Worm (Caenorhabditis elegans) whole organism, L4 larva: Measurements from ENCODE around the gene Y77E11A.7.

ENCODE experiments used
- F37D6.2 ChIP-seq: sonication (generic microtip); optimal IDR thresholded peaks from 2 replicates; lab custom pipeline; 2016; ENCODE audit warnings: mild to moderate bottlenecking, missing genetic modification characterization, missing compliant biosample characterization
- Y105C5A.15 ChIP-seq: fragments of 200-800 bp; sonication (Bioruptor generic); IDR thresholded peaks from 2 replicates; pipeline ENCODE4 v1.3.6; 2022; ENCODE audit warnings: missing genetic modification characterization, missing compliant biosample characterization
- ama-1 ChIP-seq: fragments of 150-350 bp; optimal IDR thresholded peaks from 2 replicates; lab custom pipeline; 2014; ENCODE audit warnings: inconsistent platforms, mixed read lengths
- ceh-44 ChIP-seq: fragments of 200-800 bp; sonication (Bioruptor generic); IDR thresholded peaks from 2 replicates; pipeline ENCODE4 v1.3.6; 2022; ENCODE audit warnings: missing genetic modification reagents, missing genetic modification characterization, missing compliant biosample characterization
- daf-8 ChIP-seq: fragments of 200-800 bp; sonication (Bioruptor generic); IDR thresholded peaks from 2 replicates; pipeline ENCODE4 v1.3.6; 2022; ENCODE audit warnings: missing genetic modification characterization, missing compliant biosample characterization
- lin-15B ChIP-seq: fragments of 150-350 bp; sonication (generic microtip); optimal IDR thresholded peaks from 3 replicates; lab custom pipeline; 2014; ENCODE audit warnings: missing biosample characterization, missing genetic modification characterization
- lin-29 ChIP-seq: fragments of 200-800 bp; sonication (Bioruptor generic); IDR thresholded peaks from 2 replicates; pipeline ENCODE4 v1.3.6; 2022; ENCODE audit warnings: missing genetic modification reagents, missing genetic modification characterization, missing compliant biosample characterization
- lin-38 ChIP-seq: fragments of 200-800 bp; sonication (Bioruptor generic); IDR thresholded peaks from 2 replicates; pipeline ENCODE4 v1.3.6; 2022; ENCODE audit warnings: missing genetic modification reagents, missing genetic modification characterization, missing compliant biosample characterization
- pha-4 ChIP-seq, 2 experiments: fragments of 150-350 bp in 1 of 2; fragments of 200-800 bp in 1 of 2; sonication (Bioruptor generic) in 1 of 2; IDR thresholded peaks in 1 of 2; optimal IDR thresholded peaks in 1 of 2; 2 replicates each; pipeline versions ENCODE4 v1.3.6 to Lab custom; 2014 to 2022; ENCODE audit warnings: missing genetic modification characterization in 2 of 2, missing genetic modification reagents in 2 of 2, missing biosample characterization in 1 of 2, missing compliant biosample characterization in 1 of 2
- pqm-1 ChIP-seq: sonication (generic microtip); optimal IDR thresholded peaks from 2 replicates; lab custom pipeline; 2017; ENCODE audit warnings: missing biosample characterization, missing genetic modification characterization
- sdz-12 ChIP-seq: fragments of 200-800 bp; sonication (Bioruptor generic); optimal IDR thresholded peaks from 2 replicates; lab custom pipeline; 2018; ENCODE audit warnings: mild to moderate bottlenecking, missing genetic modification characterization, missing compliant biosample characterization
- unc-39 ChIP-seq: sonication (generic microtip); optimal IDR thresholded peaks from 2 replicates; lab custom pipeline; 2017; ENCODE audit warnings: missing biosample characterization, missing genetic modification characterization
- unc-62 ChIP-seq, 3 experiments: fragments of 150-350 bp in 1 of 3; sonication (generic microtip); optimal IDR thresholded peaks in 2 of 3; peaks in 1 of 3; 1 replicate in 1 of 3; 2 replicates in 2 of 3; lab custom pipeline; 2014 to 2017; ENCODE audit warnings: missing biosample characterization in 3 of 3, missing genetic modification characterization in 3 of 3, missing genetic modification reagents in 3 of 3, missing genotype in 1 of 3

DNA sequence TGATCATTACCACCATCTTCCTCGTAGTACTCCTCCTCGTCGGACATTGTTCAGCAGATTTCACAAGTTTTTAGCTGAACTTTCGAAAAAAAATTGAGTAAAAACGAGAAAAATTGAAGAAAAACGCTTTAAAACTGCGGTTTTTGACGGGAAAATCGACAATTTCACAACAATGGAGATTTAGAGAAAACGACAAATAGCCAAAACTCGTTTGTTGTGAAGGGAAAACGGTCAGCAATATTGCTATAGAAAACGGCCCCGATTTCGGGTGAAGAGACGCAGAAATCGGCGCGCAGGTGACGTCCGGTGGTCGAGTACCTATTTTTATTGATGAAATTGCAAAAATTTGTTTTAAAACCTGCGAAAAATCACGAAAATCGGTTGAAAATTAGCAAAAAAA lies 26.3 kb upstream of the Y77E11A.7 start, which contains the start of gene clp-7:
- no peak for TF ChIP-seq unc-39
- no peak for TF ChIP-seq ceh-44 (GFP tag; lab: Robert Waterston, UW)
- TF ChIP-seq sdz-12 (GFP tag; lab: Kevin White, UChicago), result no peak
- no peak for TF ChIP-seq pha-4 (GFP tag; IDR thresholded peaks at IDR 0.05; lab: Robert Waterston, UW)
- TF ChIP-seq pha-4 (tag; optimal IDR thresholded peaks at IDR 0.05; lab: Kevin White, UChicago), result no peak
- no peak for TF ChIP-seq ama-1 (lab: Kevin White, UChicago)
- TF ChIP-seq Y105C5A.15 (GFP tag; lab: Robert Waterston, UW), result no peak
- no peak for TF ChIP-seq pqm-1 (tag; lab: Kevin White, UChicago)
- no peak for TF ChIP-seq daf-8 (GFP tag; lab: Robert Waterston, UW)
- TF ChIP-seq F37D6.2 (tag; lab: Kevin White, UChicago), result no peak
- TF ChIP-seq lin-38 (GFP tag; lab: Robert Waterston, UW), result no peak
- TF ChIP-seq lin-15B (tag; lab: Kevin White, UChicago), result no peak
- TF ChIP-seq lin-29 (GFP tag; lab: Robert Waterston, UW), result no peak
- no peak for TF ChIP-seq unc-62 (GFP tag; optimal IDR thresholded peaks at IDR 0.05 in 1 of 2; lab: Kevin White, UChicago)
- TF ChIP-seq unc-62 (tag; optimal IDR thresholded peaks at IDR 0.05; lab: Kevin White, UChicago), result no peak
